Worm (Caenorhabditis elegans) whole organism, L1 larva: ENCODE data around the gene Y54E2A.5.
A peak's percentile ranks its signal among the peaks of the same experiment; 100 is the strongest.

Source experiments
- blmp-1 ChIP-seq: fragments of 150-350 bp; optimal IDR thresholded peaks from 2 replicates; lab custom pipeline; 2014; ENCODE audit warnings: missing biosample characterization, missing genetic modification characterization
- ceh-63 ChIP-seq: fragments of 200-800 bp; sonication (Bioruptor generic); optimal IDR thresholded peaks from 2 replicates; lab custom pipeline; 2018; ENCODE audit warnings: mild to moderate bottlenecking, missing genetic modification characterization, missing compliant biosample characterization
- ceh-90 ChIP-seq: sonication (generic microtip); optimal IDR thresholded peaks from 2 replicates; lab custom pipeline; 2016; ENCODE audit warnings: missing genetic modification characterization, missing compliant biosample characterization
- efl-1 ChIP-seq, 4 experiments: fragments of 150-350 bp; optimal IDR thresholded peaks in 3 of 4; peaks in 1 of 4; 1 replicate in 1 of 4; 2 replicates in 3 of 4; lab custom pipeline; 2014; ENCODE audit warnings: missing biosample characterization in 2 of 4, missing genetic modification characterization in 2 of 4, missing genetic modification reagents in 2 of 4
- elt-3 ChIP-seq, 6 experiments: fragments of 150-350 bp in 1 of 6; sonication (generic microtip); optimal IDR thresholded peaks; 2 replicates each; lab custom pipeline; 2017 to 2018; ENCODE audit warnings: missing biosample characterization in 6 of 6, missing genetic modification characterization in 6 of 6, inconsistent platforms in 1 of 6
- fkh-8 ChIP-seq: sonication (generic microtip); optimal IDR thresholded peaks from 2 replicates; lab custom pipeline; 2016; ENCODE audit warnings: mild to moderate bottlenecking, missing genetic modification characterization, missing compliant biosample characterization
- nhr-90 ChIP-seq: sonication (generic microtip); optimal IDR thresholded peaks from 2 replicates; lab custom pipeline; 2016; ENCODE audit warnings: mild to moderate bottlenecking, missing genetic modification characterization, missing compliant biosample characterization; ENCODE audit not compliant: poor library complexity
- pag-3 ChIP-seq: sonication (generic microtip); optimal IDR thresholded peaks from 2 replicates; lab custom pipeline; 2017; ENCODE audit warnings: missing genetic modification characterization, mild to moderate bottlenecking, missing compliant biosample characterization, antibody characterized with exemption, borderline replicate concordance; ENCODE audit not compliant: insufficient read depth
- unc-62 ChIP-seq: fragments of 150-350 bp; optimal IDR thresholded peaks from 2 replicates; lab custom pipeline; 2014; ENCODE audit warnings: missing biosample characterization, missing genetic modification reagents, missing genetic modification characterization
- vab-15 ChIP-seq: sonication (generic microtip); optimal IDR thresholded peaks from 2 replicates; lab custom pipeline; 2017; ENCODE audit warnings: missing genotype, mild to moderate bottlenecking, missing genetic modification characterization, missing compliant biosample characterization
- zag-1 ChIP-seq: fragments of 150-350 bp; optimal IDR thresholded peaks from 2 replicates; lab custom pipeline; 2014; ENCODE audit warnings: missing biosample characterization, missing genetic modification characterization

The Y54E2A.5 gene

DNA sequence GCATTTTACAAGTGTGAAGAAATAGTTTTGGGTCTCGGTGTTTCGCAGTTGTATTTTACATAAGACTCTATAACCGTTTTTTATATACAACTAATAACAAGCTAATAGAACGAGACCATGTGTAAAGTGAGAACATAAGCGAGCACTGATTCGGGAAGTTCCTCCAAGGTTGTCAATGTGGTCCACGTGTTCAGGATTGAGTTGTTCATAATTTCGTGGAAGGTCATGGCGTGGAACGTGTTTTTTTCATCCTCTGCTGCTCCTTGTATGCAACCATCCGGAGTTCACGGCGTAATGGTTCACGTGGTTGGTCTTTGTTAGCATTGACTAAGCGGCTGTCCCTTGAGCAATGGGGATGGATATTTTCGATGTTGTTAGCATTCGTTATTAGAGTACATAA is 29.5 kb downstream of the Y54E2A.5 start:
- TF ChIP-seq zag-1 (tag; lab: Kevin White, UChicago) (no peak), ceh-90 (no peak), ceh-63 (GFP tag; lab: Kevin White, UChicago) (no peak), vab-15 (tag; lab: Kevin White, UChicago) (no peak), pag-3 (tag; lab: Kevin White, UChicago) (no peak), nhr-90 (tag; lab: Kevin White, UChicago) (no peak), efl-1 (optimal IDR thresholded peaks at IDR 0.05; lab: Kevin White, UChicago) (no peak), efl-1 (GFP tag; optimal IDR thresholded peaks at IDR 0.05 in 1 of 2; lab: Kevin White, UChicago) (no peak), unc-62 (no peak), fkh-8 (tag; lab: Kevin White, UChicago) (no peak)
- TF ChIP-seq, all 84 proteins: peak for 0

- no peak for TF ChIP-seq elt-3 (tag; optimal IDR thresholded peaks at IDR 0.05; lab: Kevin White, UChicago)
- peak; percentile 81 for TF ChIP-seq blmp-1 (tag; lab: Kevin White, UChicago)
Measured at ce11 chrII:14706479-14706878, 51.1 kb downstream of the Y54E2A.5 start.
